Fruit fly (Drosophila melanogaster): ENCODE data around the gene CG43059.
A peak's percentile ranks its signal among the peaks of the same experiment; 100 is the strongest.

DNA sequence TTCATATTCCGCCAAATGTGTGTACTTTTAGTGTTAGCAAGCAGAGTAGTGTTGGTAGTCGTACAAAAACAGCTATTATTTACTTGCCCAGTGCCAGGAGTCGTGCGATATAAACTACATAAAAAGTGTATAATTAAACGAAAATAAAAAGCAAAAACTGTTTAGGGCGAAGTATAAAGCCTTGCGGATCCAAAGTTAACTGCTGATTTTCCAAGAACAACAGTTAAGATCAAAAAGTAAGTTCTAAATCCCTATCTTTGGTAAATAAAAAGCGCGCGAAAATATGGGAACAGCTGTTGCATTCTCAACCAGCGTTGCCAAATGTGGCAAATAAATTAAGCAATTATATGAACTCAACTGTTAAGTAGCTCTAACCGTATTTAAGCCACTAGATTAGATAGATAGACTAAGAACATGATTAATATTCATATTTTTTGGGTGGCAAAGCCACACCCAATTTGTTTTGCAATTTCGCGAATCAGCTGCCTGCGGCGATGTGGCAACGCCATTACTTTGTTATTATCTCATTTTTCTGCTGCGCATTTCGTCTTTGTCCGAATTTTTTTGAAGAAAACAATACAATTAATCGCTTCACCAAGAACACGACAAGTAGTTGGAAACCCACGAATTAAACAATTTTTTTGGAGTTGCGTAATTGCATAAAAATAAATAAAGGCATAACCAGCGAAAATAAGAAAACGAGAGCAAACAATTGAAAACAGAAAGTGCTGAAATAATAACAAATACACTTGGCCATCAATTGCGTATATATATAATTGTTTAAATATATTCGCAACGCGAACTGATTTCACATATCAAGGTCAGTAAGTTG, 21.7 kb upstream of the CG43059 start, which contains the start of the genes Prim1 and CG7083:
- TF ChIP-seq CG32121 (GFP tag; IDR thresholded peaks at IDR 0.05) (no peak), EcR (GFP tag; optimal IDR thresholded peaks at IDR 0.05) (no peak), D1 (tag; optimal IDR thresholded peaks at IDR 0.05) (no peak), CG17806 (tag; optimal IDR thresholded peaks at IDR 0.05) (peak; percentile 38), Pif1A (GFP tag; optimal IDR thresholded peaks at IDR 0.05) (peak; percentile 68), Snoo (tag; optimal IDR thresholded peaks at IDR 0.05) (peak; percentile 26), Ets98B (GFP tag; IDR thresholded peaks at IDR 0.05) (no peak), CG12605 (GFP tag; IDR thresholded peaks at IDR 0.05) (no peak), fd96Ca (GFP tag; IDR thresholded peaks at IDR 0.05) (no peak), CG14655 (GFP tag; optimal IDR thresholded peaks at IDR 0.05) (no peak), CG9948 (tag; optimal IDR thresholded peaks at IDR 0.05) (no peak)

Data from whole organism, pupa.